Worm (Caenorhabditis elegans): Measurements from ENCODE around the gene hlh-12.

DNA sequence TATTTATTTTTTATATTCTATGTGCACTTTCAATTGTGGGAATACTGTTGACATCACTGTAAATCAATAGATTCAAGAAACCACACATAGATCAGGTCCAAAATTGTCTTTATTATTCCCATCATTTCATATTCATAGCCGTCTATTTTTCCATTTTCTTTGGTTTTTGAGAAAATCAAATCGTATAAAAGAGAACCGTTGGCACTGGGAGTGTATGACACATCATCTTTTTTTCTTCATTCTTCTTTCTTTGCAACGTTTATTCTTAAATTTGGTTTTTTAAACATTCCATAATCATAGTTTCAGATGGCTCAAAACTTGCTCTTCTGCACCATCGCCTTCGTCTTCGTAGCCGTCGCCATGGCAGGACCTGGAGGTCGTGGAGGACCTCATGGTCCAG is 10.7 kb upstream of the hlh-12 start, which contains the start of gene srlf-2:
- no peak for TF ChIP-seq unc-130 (GFP tag; optimal IDR thresholded peaks at IDR 0.05)
- no peak for TF ChIP-seq him-1 (tag; optimal IDR thresholded peaks at IDR 0.05)
- TF ChIP-seq lin-40 (tag; optimal IDR thresholded peaks at IDR 0.05), result no peak
- no peak for TF ChIP-seq hlh-26 (GFP tag; conservative IDR thresholded peaks at IDR 0.05)
- no peak for TF ChIP-seq egl-44 (GFP tag; IDR thresholded peaks at IDR 0.05)
- no peak for TF ChIP-seq F57C9.4 (tag; optimal IDR thresholded peaks at IDR 0.05)
- no peak for TF ChIP-seq unc-62 (GFP tag; optimal IDR thresholded peaks at IDR 0.05)
- no peak for TF ChIP-seq K11D2.4 (GFP tag; IDR thresholded peaks at IDR 0.05)

Data from whole organism, young adult.